Fruit fly (Drosophila melanogaster): ENCODE results near the gene S-Lap2.

dm6 chr3L:8646821-8647220 is 27.1 kb downstream of the S-Lap2 start, which contains the start of the genes CG13305 and Pex7:
- TF ChIP-seq mam (GFP tag; optimal IDR thresholded peaks at IDR 0.05) (no peak), NC2β (GFP tag; optimal IDR thresholded peaks at IDR 0.05) (no peak), cg (GFP tag; optimal IDR thresholded peaks at IDR 0.05) (no peak)
